Fruit fly (Drosophila melanogaster) whole organism, embryonic: ENCODE data around the gene sisA.

Source experiments
- Atf6 ChIP-seq: fragments of 200-800 bp; sonication (Bioruptor generic); IDR thresholded peaks from 2 replicates; pipeline ENCODE4 v1.3.6; 2022; ENCODE audit warnings: missing biosample characterization, missing genetic modification characterization
- C15 ChIP-seq: fragments of 200-800 bp; sonication (Bioruptor generic); IDR thresholded peaks from 3 replicates; pipeline ENCODE4 v1.3.6; 2022; ENCODE audit warnings: missing biosample characterization, missing genetic modification characterization
- CG10209 ChIP-seq: fragments of 200-800 bp; sonication (Bioruptor generic); optimal IDR thresholded peaks from 3 replicates; lab custom pipeline; 2017; ENCODE audit warnings: missing biosample characterization, mild to moderate bottlenecking, missing genetic modification characterization, missing genetic modification reagents
- CG12744 ChIP-seq: fragments of 200-800 bp; sonication (Bioruptor generic); optimal IDR thresholded peaks from 2 replicates; lab custom pipeline; 2016; ENCODE audit warnings: missing biosample characterization, missing genetic modification characterization
- CG14667 ChIP-seq: fragments of 200-800 bp; sonication (Bioruptor generic); IDR thresholded peaks from 2 replicates; pipeline ENCODE4 v1.3.6; 2022; ENCODE audit warnings: missing biosample characterization, missing genetic modification characterization
- CG14860 ChIP-seq: fragments of 200-800 bp; sonication (Bioruptor generic); IDR thresholded peaks from 3 replicates; pipeline ENCODE4 v1.3.6; 2022; ENCODE audit warnings: missing biosample characterization, missing genetic modification characterization; ENCODE audit not compliant: partially characterized antibody
- CG15479 ChIP-seq: fragments of 200-800 bp; sonication (Bioruptor generic); optimal IDR thresholded peaks from 3 replicates; lab custom pipeline; 2019; ENCODE audit warnings: missing biosample characterization, mild to moderate bottlenecking, missing genetic modification characterization, moderate library complexity
- CG3163 ChIP-seq: fragments of 200-800 bp; sonication (Bioruptor generic); optimal IDR thresholded peaks from 3 replicates; lab custom pipeline; 2016; ENCODE audit warnings: missing biosample characterization, missing genetic modification characterization
- CG34224 ChIP-seq: fragments of 200-800 bp; sonication (Bioruptor generic); IDR thresholded peaks from 3 replicates; pipeline ENCODE4 v1.3.6; 2022; ENCODE audit warnings: missing biosample characterization, missing genetic modification characterization; ENCODE audit not compliant: partially characterized antibody
- CG4424 ChIP-seq: fragments of 200-800 bp; sonication (Bioruptor generic); optimal IDR thresholded peaks from 3 replicates; lab custom pipeline; 2016; ENCODE audit warnings: missing biosample characterization, missing genetic modification characterization
- CG5245 ChIP-seq: fragments of 200-800 bp; sonication (Bioruptor generic); optimal IDR thresholded peaks from 3 replicates; lab custom pipeline; 2016; ENCODE audit warnings: missing biosample characterization, missing genetic modification characterization
- CG6813 ChIP-seq: fragments of 200-800 bp; sonication (Bioruptor generic); optimal IDR thresholded peaks from 2 replicates; lab custom pipeline; 2017; ENCODE audit warnings: missing biosample characterization, missing genetic modification characterization, mild to moderate bottlenecking, moderate library complexity, missing genetic modification reagents
- CG6854 ChIP-seq: fragments of 200-800 bp; sonication (Bioruptor generic); optimal IDR thresholded peaks from 3 replicates; lab custom pipeline; 2017; ENCODE audit warnings: missing biosample characterization, mild to moderate bottlenecking, missing genetic modification characterization
- CG9797 ChIP-seq: fragments of 200-800 bp; sonication (Bioruptor generic); optimal IDR thresholded peaks from 3 replicates; lab custom pipeline; 2018; ENCODE audit warnings: missing biosample characterization, mild to moderate bottlenecking, missing genetic modification characterization
- CG9876 ChIP-seq: fragments of 200-800 bp; sonication (Bioruptor generic); optimal IDR thresholded peaks from 2 replicates; lab custom pipeline; 2016; ENCODE audit warnings: missing biosample characterization, missing genetic modification characterization
- CG9932 ChIP-seq: fragments of 200-800 bp; sonication (Bioruptor generic); IDR thresholded peaks from 2 replicates; pipeline ENCODE4 v1.3.6; 2022; ENCODE audit warnings: missing biosample characterization, missing genetic modification characterization
- CoRest ChIP-seq: fragments of 200-800 bp; sonication (Bioruptor generic); optimal IDR thresholded peaks from 3 replicates; lab custom pipeline; 2018; ENCODE audit warnings: missing biosample characterization, mild to moderate bottlenecking, missing genetic modification characterization, moderate library complexity
- Dbx ChIP-seq: fragments of 200-800 bp; sonication (Bioruptor generic); IDR thresholded peaks from 3 replicates; pipeline ENCODE4 v1.3.6; 2022; ENCODE audit warnings: missing biosample characterization, missing genetic modification characterization
- Dek ChIP-seq: fragments of 200-800 bp; sonication (Bioruptor generic); optimal IDR thresholded peaks from 3 replicates; lab custom pipeline; 2019; ENCODE audit warnings: missing biosample characterization, mild to moderate bottlenecking, missing genetic modification characterization, moderate library complexity
- Drgx ChIP-seq: fragments of 200-800 bp; sonication (Bioruptor generic); IDR thresholded peaks from 2 replicates; pipeline ENCODE4 v1.3.6; 2022; ENCODE audit warnings: missing biosample characterization, missing genetic modification characterization
- Jarid2 ChIP-seq: fragments of 200-800 bp; sonication (Bioruptor generic); optimal IDR thresholded peaks from 3 replicates; lab custom pipeline; 2017; ENCODE audit warnings: mild to moderate bottlenecking, missing biosample characterization, missing genetic modification reagents, missing genetic modification characterization
- Kr ChIP-seq: fragments of 200-800 bp; sonication (Bioruptor generic); optimal IDR thresholded peaks from 2 replicates; lab custom pipeline; 2017; ENCODE audit warnings: missing biosample characterization, mild to moderate bottlenecking, missing genetic modification characterization
- Med ChIP-seq: fragments of 200-800 bp; sonication (Bioruptor generic); peaks from one replicate; lab custom pipeline; 2016; ENCODE audit warnings: missing biosample characterization, missing genetic modification characterization, mild to moderate bottlenecking, inconsistent platforms, moderate library complexity
- NC2β ChIP-seq: fragments of 200-800 bp; sonication (Bioruptor generic); optimal IDR thresholded peaks from 2 replicates; lab custom pipeline; 2016; ENCODE audit warnings: missing biosample characterization, missing genetic modification characterization
- NK7.1 ChIP-seq: fragments of 200-800 bp; sonication (Bioruptor generic); optimal IDR thresholded peaks from 3 replicates; lab custom pipeline; 2016; ENCODE audit warnings: missing biosample characterization, missing genetic modification characterization
- Ptx1 ChIP-seq: fragments of 200-800 bp; sonication (Bioruptor generic); IDR thresholded peaks from 2 replicates; pipeline ENCODE4 v1.3.6; 2022; ENCODE audit warnings: missing biosample characterization, missing genetic modification characterization
- Sry-β ChIP-seq: fragments of 200-800 bp; sonication (Bioruptor generic); optimal IDR thresholded peaks from 2 replicates; lab custom pipeline; 2018; ENCODE audit warnings: missing biosample characterization, mild to moderate bottlenecking, missing genetic modification characterization, moderate library complexity
- Ssrp ChIP-seq: fragments of 200-800 bp; sonication (Bioruptor generic); optimal IDR thresholded peaks from 2 replicates; lab custom pipeline; 2018; ENCODE audit warnings: missing biosample characterization, mild to moderate bottlenecking, missing genetic modification characterization, moderate library complexity
- YL-1 ChIP-seq: fragments of 200-800 bp; sonication (Bioruptor generic); optimal IDR thresholded peaks from 3 replicates; lab custom pipeline; 2017; ENCODE audit warnings: missing biosample characterization, mild to moderate bottlenecking, missing genetic modification characterization
- ab ChIP-seq: fragments of 200-800 bp; sonication (Bioruptor generic); optimal IDR thresholded peaks from 2 replicates; lab custom pipeline; 2016; ENCODE audit warnings: missing biosample characterization, missing genetic modification characterization
- bcd ChIP-seq: fragments of 200-800 bp; sonication (Bioruptor generic); optimal IDR thresholded peaks from 2 replicates; lab custom pipeline; 2017; ENCODE audit warnings: missing biosample characterization, mild to moderate bottlenecking, missing genetic modification characterization
- cg ChIP-seq: fragments of 200-800 bp; sonication (Bioruptor generic); optimal IDR thresholded peaks from 3 replicates; lab custom pipeline; 2019; ENCODE audit warnings: missing biosample characterization, mild to moderate bottlenecking, missing genetic modification characterization, moderate library complexity
- crc ChIP-seq: fragments of 200-800 bp; sonication (Bioruptor generic); optimal IDR thresholded peaks from 2 replicates; lab custom pipeline; 2016; ENCODE audit warnings: missing biosample characterization, missing genetic modification characterization
- dan ChIP-seq: fragments of 200-800 bp; sonication (Bioruptor generic); IDR thresholded peaks from 2 replicates; pipeline ENCODE4 v1.3.6; 2022; ENCODE audit warnings: missing biosample characterization, missing genetic modification characterization
- dmrt99B ChIP-seq: fragments of 200-800 bp; sonication (Bioruptor generic); optimal IDR thresholded peaks from 2 replicates; lab custom pipeline; 2018; ENCODE audit warnings: missing biosample characterization, mild to moderate bottlenecking, missing genetic modification characterization, moderate library complexity
- hbn ChIP-seq: fragments of 200-800 bp; sonication (Bioruptor generic); IDR thresholded peaks from 2 replicates; pipeline ENCODE4 v1.3.6; 2022; ENCODE audit warnings: missing biosample characterization, missing genetic modification characterization; ENCODE audit not compliant: partially characterized antibody
- ind ChIP-seq: fragments of 200-800 bp; sonication (Bioruptor generic); optimal IDR thresholded peaks from 3 replicates; lab custom pipeline; 2016; ENCODE audit warnings: missing biosample characterization, missing genetic modification characterization
- insv ChIP-seq, 2 experiments: fragments of 200-800 bp; sonication (Bioruptor generic); optimal IDR thresholded peaks; 3 replicates each; lab custom pipeline; 2016 to 2018; ENCODE audit warnings: missing biosample characterization in 2 of 2, missing genetic modification characterization in 2 of 2
- kni ChIP-seq: fragments of 200-800 bp; sonication (Bioruptor generic); optimal IDR thresholded peaks from 3 replicates; lab custom pipeline; 2017; ENCODE audit warnings: mild to moderate bottlenecking, missing biosample characterization, missing genetic modification reagents, missing genetic modification characterization
- lov ChIP-seq, 2 experiments: fragments of 200-800 bp in 1 of 2; fragments of >200 bp in 1 of 2; sonication (Bioruptor generic) in 1 of 2; IDR thresholded peaks in 1 of 2; optimal IDR thresholded peaks in 1 of 2; 2 replicates in 1 of 2; 3 replicates in 1 of 2; pipeline versions ENCODE4 v1.3.6 to Lab custom; 2017 to 2022; ENCODE audit warnings: missing biosample characterization in 1 of 2, missing genetic modification characterization in 1 of 2
- luna ChIP-seq: fragments of 200-800 bp; sonication (Bioruptor generic); optimal IDR thresholded peaks from 2 replicates; lab custom pipeline; 2016; ENCODE audit warnings: missing biosample characterization, missing genetic modification characterization
- org-1 ChIP-seq: fragments of 200-800 bp; sonication (Bioruptor generic); optimal IDR thresholded peaks from 2 replicates; lab custom pipeline; 2017; ENCODE audit warnings: missing biosample characterization, missing genetic modification characterization
- repo ChIP-seq: fragments of 200-800 bp; sonication (Bioruptor generic); optimal IDR thresholded peaks from 2 replicates; lab custom pipeline; 2016; ENCODE audit warnings: missing biosample characterization, missing genetic modification characterization
- scrt ChIP-seq: fragments of 200-800 bp; sonication (Bioruptor generic); optimal IDR thresholded peaks from 2 replicates; lab custom pipeline; 2018; ENCODE audit warnings: missing biosample characterization, mild to moderate bottlenecking, missing genetic modification characterization, moderate library complexity
- sisA ChIP-seq: fragments of 200-800 bp; sonication (Bioruptor generic); IDR thresholded peaks from 2 replicates; pipeline ENCODE4 v1.3.6; 2022; ENCODE audit warnings: missing biosample characterization, missing genetic modification characterization
- slou ChIP-seq: fragments of 200-800 bp; sonication (Bioruptor generic); optimal IDR thresholded peaks from 3 replicates; lab custom pipeline; 2016; ENCODE audit warnings: missing biosample characterization, missing genetic modification characterization
- ttk ChIP-seq: fragments of 200-800 bp; sonication (Bioruptor generic); IDR thresholded peaks from 2 replicates; pipeline ENCODE4 v2.1.2; 2022; ENCODE audit warnings: missing biosample characterization, missing genetic modification characterization
- unc-4 ChIP-seq: fragments of 200-800 bp; sonication (Bioruptor generic); IDR thresholded peaks from 2 replicates; pipeline ENCODE4 v1.3.6; 2022; ENCODE audit warnings: missing biosample characterization, missing genetic modification characterization; ENCODE audit not compliant: partially characterized antibody
- vfl ChIP-seq: fragments of 200-800 bp; sonication (Bioruptor generic); optimal IDR thresholded peaks from 2 replicates; lab custom pipeline; 2016; ENCODE audit warnings: missing biosample characterization, missing genetic modification characterization
- vvl ChIP-seq: fragments of 200-800 bp; sonication (Bioruptor generic); IDR thresholded peaks from 2 replicates; pipeline ENCODE4 v1.3.6; 2022; ENCODE audit warnings: missing biosample characterization, missing genetic modification characterization

Gene sisA

dm6 chrX:11351351-11351750 is 29.2 kb upstream of the sisA start (continued):
- TF ChIP-seq vvl (GFP tag; lab: Robert Waterston, UW) (peak; percentile 97), C15 (GFP tag; lab: Robert Waterston, UW) (peak; percentile 80; the same call in 2 of the 3 replicates), Jarid2 (GFP tag; lab: Kevin White, UChicago) (no peak), CG9876 (GFP tag; lab: Kevin White, UChicago) (peak; percentile 93), CG10209 (GFP tag; lab: Kevin White, UChicago) (peak; percentile 89), dmrt99B (tag; lab: Kevin White, UChicago) (peak; percentile 95), YL-1 (GFP tag; lab: Kevin White, UChicago) (peak; percentile 1), CG3163 (GFP tag; lab: Kevin White, UChicago) (peak; percentile 74), sisA (peak; percentile 97), CG14667 (peak; percentile 92), NC2β (GFP tag; lab: Kevin White, UChicago) (peak; percentile 88), ab (GFP tag; lab: Kevin White, UChicago) (peak; percentile 81), Kr (GFP tag; lab: Kevin White, UChicago) (no peak), CG15479 (GFP tag; lab: Kevin White, UChicago) (peak; percentile 20), CG5245 (GFP tag; lab: Kevin White, UChicago) (peak; percentile 91), Sry-β (GFP tag; lab: Kevin White, UChicago) (peak; percentile 38), Drgx (GFP tag; lab: Robert Waterston, UW) (peak; percentile 98), CG34224 (GFP tag; lab: Robert Waterston, UW) (no peak), CG4424 (GFP tag; lab: Kevin White, UChicago) (peak; percentile 94), CG14860 (GFP tag; lab: Robert Waterston, UW) (no peak), Ptx1 (GFP tag; lab: Robert Waterston, UW) (peak; percentile 95), CG9932 (GFP tag; lab: Robert Waterston, UW) (peak; percentile 94), luna (GFP tag; lab: Kevin White, UChicago) (peak; percentile 73), Atf6 (GFP tag; lab: Robert Waterston, UW) (peak; percentile 92), dan (GFP tag; lab: Robert Waterston, UW) (peak; percentile 74), hbn (no peak), lov (optimal IDR thresholded peaks at IDR 0.05; lab: Kevin White, UChicago) (no peak), lov (GFP tag; IDR thresholded peaks at IDR 0.05; lab: Robert Waterston, UW) (peak; percentile 95), kni (GFP tag; lab: Kevin White, UChicago) (peak; percentile 12), CG6813 (GFP tag; lab: Kevin White, UChicago) (peak; percentile 91), Dek (tag; lab: Kevin White, UChicago) (peak; percentile 88), vfl (peak; percentile 84), slou (GFP tag; lab: Kevin White, UChicago) (peak; percentile 74), crc (peak; percentile 87), cg (peak; percentile 71), CG12744 (peak; percentile 84), CoRest (tag; lab: Kevin White, UChicago) (peak; percentile 93), Ssrp (peak; percentile 89), ind (GFP tag; lab: Kevin White, UChicago) (peak; percentile 97), scrt (GFP tag; lab: Kevin White, UChicago) (peak; percentile 81), unc-4 (GFP tag; lab: Robert Waterston, UW) (no peak), NK7.1 (GFP tag; lab: Kevin White, UChicago) (peak; percentile 90), bcd (GFP tag; lab: Kevin White, UChicago) (peak; percentile 92), Med (GFP tag; lab: Kevin White, UChicago) (peak; percentile 99), CG9797 (no peak), Dbx (GFP tag; lab: Robert Waterston, UW) (peak; percentile 92), repo (GFP tag; lab: Kevin White, UChicago) (peak; percentile 89), ttk (GFP tag; lab: Robert Waterston, UW) (peak; percentile 94), org-1 (GFP tag; lab: Kevin White, UChicago) (peak; percentile 93), insv (GFP tag; optimal IDR thresholded peaks at IDR 0.05; lab: Kevin White, UChicago) (peak in 1 of 2 experiments; percentile 12), CG6854 (peak; percentile 82)
